Worm (Caenorhabditis elegans) whole organism, late embryonic: ENCODE measurements around the gene sri-42.

Source experiments
- K09A11.1 ChIP-seq: sonication (generic microtip); optimal IDR thresholded peaks from 2 replicates; lab custom pipeline; 2017; ENCODE audit warnings: antibody characterized with exemption, mild to moderate bottlenecking, missing genetic modification characterization, missing compliant biosample characterization; ENCODE audit not compliant: insufficient read depth
- ama-1 ChIP-seq: fragments of 150-350 bp; optimal IDR thresholded peaks from 2 replicates; lab custom pipeline; 2014
- dve-1 ChIP-seq: sonication (generic microtip); optimal IDR thresholded peaks from 2 replicates; lab custom pipeline; 2017; ENCODE audit warnings: antibody characterized with exemption, mild to moderate bottlenecking, missing genetic modification characterization, missing compliant biosample characterization

DNA sequence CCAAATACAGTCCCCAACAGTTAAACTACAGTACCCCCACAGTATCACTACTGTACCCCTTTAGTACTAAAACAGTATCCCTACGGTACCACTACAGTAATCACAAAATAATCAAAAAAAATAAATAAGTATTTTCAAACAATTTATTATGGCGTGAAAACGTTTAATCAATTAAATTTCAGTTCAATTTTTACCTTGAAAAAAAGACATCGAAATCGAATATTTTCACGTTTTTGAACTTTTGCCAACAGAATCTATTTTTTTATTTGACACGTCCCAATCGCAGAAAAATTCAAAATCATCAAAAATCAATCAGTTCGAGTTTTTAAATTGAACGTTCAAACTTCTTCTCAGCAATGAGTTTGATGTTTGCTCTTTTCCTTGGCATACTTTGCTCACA lies 28.8 kb downstream of the sri-42 start, which contains the start of gene clec-123:
- TF ChIP-seq dve-1 (tag; lab: Kevin White, UChicago) (no peak), ama-1 (lab: Kevin White, UChicago) (no peak), K09A11.1 (tag; lab: Kevin White, UChicago) (no peak)
